Worm (Caenorhabditis elegans) whole organism, L3 larva: Measurements from ENCODE around the gene cyp-25A4.

Experiments
- R02D3.7 ChIP-seq: fragments of 150-350 bp; optimal IDR thresholded peaks from 2 replicates; lab custom pipeline; 2014; ENCODE audit warnings: missing biosample characterization, missing genetic modification characterization
- ZK546.5 ChIP-seq: sonication (generic microtip); optimal IDR thresholded peaks from 2 replicates; lab custom pipeline; 2017; ENCODE audit warnings: missing biosample characterization, missing genetic modification characterization
- aly-2 ChIP-seq: fragments of 150-350 bp; optimal IDR thresholded peaks from 2 replicates; lab custom pipeline; 2014; ENCODE audit warnings: missing biosample characterization, missing genetic modification characterization
- ama-1 ChIP-seq: fragments of 150-350 bp; optimal IDR thresholded peaks from 2 replicates; lab custom pipeline; 2018
- ceh-16 ChIP-seq: sonication (generic microtip); optimal IDR thresholded peaks from 2 replicates; lab custom pipeline; 2017; ENCODE audit warnings: missing biosample characterization, missing genetic modification characterization
- ceh-28 ChIP-seq: fragments of 150-350 bp; optimal IDR thresholded peaks from 2 replicates; lab custom pipeline; 2014; ENCODE audit warnings: missing biosample characterization, missing genetic modification reagents, missing genetic modification characterization
- ceh-82 ChIP-seq: fragments of 150-350 bp; optimal IDR thresholded peaks from 2 replicates; lab custom pipeline; 2014; ENCODE audit warnings: missing biosample characterization, missing genetic modification characterization
- ceh-9 ChIP-seq: sonication (generic microtip); optimal IDR thresholded peaks from 2 replicates; lab custom pipeline; 2018; ENCODE audit warnings: missing biosample characterization, missing genetic modification characterization
- daf-12 ChIP-seq: fragments of 150-350 bp; optimal IDR thresholded peaks from 2 replicates; lab custom pipeline; 2014; ENCODE audit warnings: missing biosample characterization, missing genetic modification reagents, missing genetic modification characterization
- egl-27 ChIP-seq: sonication (generic microtip); optimal IDR thresholded peaks from 4 replicates; lab custom pipeline; 2017; ENCODE audit warnings: missing biosample characterization, missing genetic modification reagents, missing genetic modification characterization
- egl-5 ChIP-seq: fragments of 150-350 bp; optimal IDR thresholded peaks from 2 replicates; lab custom pipeline; 2017; ENCODE audit warnings: missing biosample characterization, missing genetic modification reagents, missing genetic modification characterization, inconsistent platforms
- elt-1 ChIP-seq: fragments of 150-350 bp; optimal IDR thresholded peaks from 2 replicates; lab custom pipeline; 2014; ENCODE audit warnings: missing biosample characterization, missing genetic modification characterization
- elt-2 ChIP-seq: sonication (generic microtip); optimal IDR thresholded peaks from 2 replicates; lab custom pipeline; 2016; ENCODE audit warnings: missing genetic modification reagents, mild to moderate bottlenecking, missing genetic modification characterization, missing compliant biosample characterization
- elt-3 ChIP-seq, 3 experiments: fragments of 150-350 bp in 1 of 3; sonication (generic microtip) in 2 of 3; optimal IDR thresholded peaks; 2 replicates in 2 of 3; 4 replicates in 1 of 3; lab custom pipeline; 2014 to 2017; ENCODE audit warnings: missing biosample characterization in 3 of 3, missing genetic modification characterization in 3 of 3
- eor-1 ChIP-seq, 2 experiments: fragments of 150-350 bp; optimal IDR thresholded peaks; 2 replicates each; lab custom pipeline; 2014 to 2018; ENCODE audit warnings: missing biosample characterization in 2 of 2, missing genetic modification characterization in 2 of 2
- fkh-10 ChIP-seq: sonication (generic microtip); optimal IDR thresholded peaks from 2 replicates; lab custom pipeline; 2017; ENCODE audit warnings: missing biosample characterization, missing genetic modification reagents, missing genetic modification characterization
- fkh-2 ChIP-seq: fragments of 150-350 bp; optimal IDR thresholded peaks from 2 replicates; lab custom pipeline; 2014; ENCODE audit warnings: missing biosample characterization, missing genetic modification reagents, missing genetic modification characterization
- fos-1 ChIP-seq: fragments of 150-350 bp; optimal IDR thresholded peaks from 2 replicates; lab custom pipeline; 2014; ENCODE audit warnings: missing biosample characterization, missing genetic modification characterization
- hmg-11 ChIP-seq: sonication (generic microtip); optimal IDR thresholded peaks from 2 replicates; lab custom pipeline; 2016; ENCODE audit warnings: missing genetic modification characterization, missing compliant biosample characterization
- jun-1 ChIP-seq: fragments of 150-350 bp; optimal IDR thresholded peaks from 2 replicates; lab custom pipeline; 2014; ENCODE audit warnings: missing biosample characterization, missing genetic modification reagents, missing genetic modification characterization
- lin-15B ChIP-seq: fragments of 150-350 bp; optimal IDR thresholded peaks from 2 replicates; lab custom pipeline; 2014; ENCODE audit warnings: missing biosample characterization, missing genetic modification characterization
- lin-39 ChIP-seq: fragments of 150-350 bp; optimal IDR thresholded peaks from 2 replicates; lab custom pipeline; 2018; ENCODE audit warnings: missing biosample characterization, missing genetic modification reagents, missing genetic modification characterization
- lsy-12 ChIP-seq: sonication (generic microtip); optimal IDR thresholded peaks from 2 replicates; lab custom pipeline; 2016; ENCODE audit warnings: mild to moderate bottlenecking, missing genetic modification characterization, missing compliant biosample characterization
- mdl-1 ChIP-seq: fragments of 150-350 bp; optimal IDR thresholded peaks from 2 replicates; lab custom pipeline; 2014; ENCODE audit warnings: missing biosample characterization, missing genetic modification characterization
- mml-1 ChIP-seq: fragments of 150-350 bp; sonication (generic microtip); optimal IDR thresholded peaks from 3 replicates; lab custom pipeline; 2014; ENCODE audit warnings: missing biosample characterization, missing genetic modification characterization
- nfya-1 ChIP-seq: sonication (generic microtip); optimal IDR thresholded peaks from 2 replicates; lab custom pipeline; 2017; ENCODE audit warnings: missing genetic modification characterization, mild to moderate bottlenecking, missing compliant biosample characterization, antibody characterized with exemption, moderate library complexity; ENCODE audit not compliant: insufficient read depth
- nhr-11 ChIP-seq: fragments of 150-350 bp; optimal IDR thresholded peaks from 2 replicates; lab custom pipeline; 2014; ENCODE audit warnings: missing biosample characterization, missing genetic modification characterization
- nhr-12 ChIP-seq: fragments of 150-350 bp; optimal IDR thresholded peaks from 2 replicates; lab custom pipeline; 2014; ENCODE audit warnings: missing biosample characterization, missing genetic modification characterization
- nhr-23 ChIP-seq: fragments of 150-350 bp; optimal IDR thresholded peaks from 2 replicates; lab custom pipeline; 2014; ENCODE audit warnings: missing biosample characterization, missing genetic modification reagents, missing genetic modification characterization
- nhr-237 ChIP-seq: fragments of 150-350 bp; optimal IDR thresholded peaks from 2 replicates; lab custom pipeline; 2014; ENCODE audit warnings: missing biosample characterization, missing genetic modification characterization
- nhr-25 ChIP-seq: sonication (generic microtip); optimal IDR thresholded peaks from 2 replicates; lab custom pipeline; 2017; ENCODE audit warnings: missing biosample characterization, missing genetic modification characterization
- nhr-28 ChIP-seq: fragments of 150-350 bp; optimal IDR thresholded peaks from 2 replicates; lab custom pipeline; 2014; ENCODE audit warnings: missing biosample characterization, missing genetic modification characterization
- nhr-43 ChIP-seq: sonication (generic microtip); optimal IDR thresholded peaks from 2 replicates; lab custom pipeline; 2016; ENCODE audit warnings: mild to moderate bottlenecking, missing genetic modification characterization, missing compliant biosample characterization; ENCODE audit not compliant: poor library complexity, severe bottlenecking
- nhr-67 ChIP-seq: fragments of 150-350 bp; optimal IDR thresholded peaks from 2 replicates; lab custom pipeline; 2014; ENCODE audit warnings: missing biosample characterization, missing genetic modification characterization
- nhr-76 ChIP-seq: fragments of 150-350 bp; sonication (generic microtip); optimal IDR thresholded peaks from 5 replicates; lab custom pipeline; 2014; ENCODE audit warnings: missing biosample characterization, missing genetic modification characterization
- nhr-77 ChIP-seq: fragments of 150-350 bp; optimal IDR thresholded peaks from 2 replicates; lab custom pipeline; 2014; ENCODE audit warnings: missing biosample characterization, missing genetic modification characterization
- pha-4 ChIP-seq: fragments of 150-350 bp; optimal IDR thresholded peaks from 2 replicates; lab custom pipeline; 2014; ENCODE audit warnings: missing biosample characterization, missing genetic modification reagents, missing genetic modification characterization
- pqm-1 ChIP-seq: fragments of 150-350 bp; optimal IDR thresholded peaks from 2 replicates; lab custom pipeline; 2017; ENCODE audit warnings: missing biosample characterization, missing genetic modification characterization, inconsistent platforms
- sea-2 ChIP-seq: fragments of 150-350 bp; sonication (generic microtip); optimal IDR thresholded peaks from 4 replicates; lab custom pipeline; 2014; ENCODE audit warnings: missing biosample characterization, missing genetic modification reagents, missing genetic modification characterization
- skn-1 ChIP-seq: fragments of 150-350 bp; optimal IDR thresholded peaks from 2 replicates; lab custom pipeline; 2014; ENCODE audit warnings: missing biosample characterization, missing genetic modification characterization
- snpc-4 ChIP-seq: fragments of 150-350 bp; optimal IDR thresholded peaks from 2 replicates; lab custom pipeline; 2014; ENCODE audit warnings: missing biosample characterization, missing genetic modification characterization
- tbx-2 ChIP-seq: sonication (generic microtip); optimal IDR thresholded peaks from 2 replicates; lab custom pipeline; 2016; ENCODE audit warnings: mild to moderate bottlenecking, missing genetic modification characterization, missing compliant biosample characterization
- unc-39 ChIP-seq: sonication (generic microtip); optimal IDR thresholded peaks from 4 replicates; lab custom pipeline; 2017; ENCODE audit warnings: missing biosample characterization, missing genetic modification characterization
- unc-62 ChIP-seq: fragments of 150-350 bp; sonication (generic microtip); optimal IDR thresholded peaks from 4 replicates; lab custom pipeline; 2014; ENCODE audit warnings: missing biosample characterization, missing genetic modification reagents, missing genetic modification characterization
- zag-1 ChIP-seq: fragments of 150-350 bp; optimal IDR thresholded peaks from 2 replicates; lab custom pipeline; 2014; ENCODE audit warnings: missing biosample characterization, missing genetic modification characterization
- ztf-11 ChIP-seq: fragments of 150-350 bp; optimal IDR thresholded peaks from 2 replicates; lab custom pipeline; 2014; ENCODE audit warnings: missing biosample characterization, missing genetic modification characterization
- ztf-4 ChIP-seq: fragments of 150-350 bp; optimal IDR thresholded peaks from 2 replicates; lab custom pipeline; 2014; ENCODE audit warnings: missing biosample characterization, missing genetic modification characterization

Gene cyp-25A4

ce11 chrIII:3820134-3820533, 31.7 kb downstream of the cyp-25A4 start:
- TF ChIP-seq eor-1 (tag; optimal IDR thresholded peaks at IDR 0.05; lab: Kevin White, UChicago), result no peak
- TF ChIP-seq nhr-77 (tag; lab: Kevin White, UChicago), result no peak
- no peak for TF ChIP-seq ceh-28
- no peak for TF ChIP-seq daf-12 (tag; lab: Kevin White, UChicago)
- no peak for TF ChIP-seq mml-1
- TF ChIP-seq elt-1 (tag; lab: Kevin White, UChicago), result no peak
- no peak for TF ChIP-seq zag-1 (tag; lab: Kevin White, UChicago)
- TF ChIP-seq jun-1, result no peak
- peak; percentile 77 for TF ChIP-seq pha-4
- TF ChIP-seq unc-62 (GFP tag; lab: Kevin White, UChicago), result no peak
- TF ChIP-seq snpc-4 (tag; lab: Kevin White, UChicago), result peak; percentile 56
- no peak for TF ChIP-seq egl-27 (tag; lab: Kevin White, UChicago)
- no peak for TF ChIP-seq tbx-2
- TF ChIP-seq hmg-11, result peak; percentile 80
- TF ChIP-seq mdl-1, result no peak
- peak; percentile 54 for TF ChIP-seq pqm-1 (tag; lab: Kevin White, UChicago)
- TF ChIP-seq nhr-11, result no peak
- TF ChIP-seq ceh-16 (tag; lab: Kevin White, UChicago), result no peak
- TF ChIP-seq ztf-11 (tag; lab: Kevin White, UChicago), result no peak
- no peak for TF ChIP-seq egl-5
- no peak for TF ChIP-seq ztf-4
- no peak for TF ChIP-seq aly-2 (tag; lab: Kevin White, UChicago)
- no peak for TF ChIP-seq ZK546.5 (tag; lab: Kevin White, UChicago)
- peak; percentile 44 for TF ChIP-seq elt-2 (tag; lab: Kevin White, UChicago)
- TF ChIP-seq ceh-9 (tag; lab: Kevin White, UChicago), result no peak
- TF ChIP-seq fkh-10 (GFP tag; lab: Kevin White, UChicago), result no peak
- TF ChIP-seq elt-3 (tag; optimal IDR thresholded peaks at IDR 0.05; lab: Kevin White, UChicago), result no peak
- TF ChIP-seq nhr-23, result peak; percentile 78
- TF ChIP-seq ama-1 (lab: Kevin White, UChicago), result no peak
- peak; percentile 57 for TF ChIP-seq lin-15B
- no peak for TF ChIP-seq fkh-2
- TF ChIP-seq nhr-43 (tag; lab: Kevin White, UChicago), result no peak
- TF ChIP-seq lsy-12, result no peak
- TF ChIP-seq nhr-76 (tag; lab: Kevin White, UChicago), result no peak
- peak; percentile 64 for TF ChIP-seq nhr-25 (tag; lab: Kevin White, UChicago)
- no peak for TF ChIP-seq unc-39 (tag; lab: Kevin White, UChicago)
- TF ChIP-seq lin-39 (tag; lab: Kevin White, UChicago), result peak; percentile 19
- peak; percentile 22 for TF ChIP-seq R02D3.7 (tag; lab: Kevin White, UChicago)
- no peak for TF ChIP-seq nhr-28 (tag; lab: Kevin White, UChicago)
- no peak for TF ChIP-seq fos-1 (tag; lab: Kevin White, UChicago)
- TF ChIP-seq nhr-67, result no peak
- no peak for TF ChIP-seq sea-2
- peak; percentile 27 for TF ChIP-seq skn-1
- TF ChIP-seq nhr-12, result no peak
- peak; percentile 81 for TF ChIP-seq nfya-1 (tag; lab: Kevin White, UChicago)
- no peak for TF ChIP-seq ceh-82 (tag; lab: Kevin White, UChicago)
- TF ChIP-seq nhr-237, result no peak

ce11 chrIII:3819579-3819978, 32.3 kb downstream of the cyp-25A4 start, which contains the start of gene dpy-27:
dpy-27 (minus strand) TSS chrIII:3819679.
- TF ChIP-seq ZK546.5 (tag; lab: Kevin White, UChicago) (no peak), fkh-10 (GFP tag; lab: Kevin White, UChicago) (no peak), nhr-67 (no peak), nfya-1 (tag; lab: Kevin White, UChicago) (no peak), mdl-1 (no peak), jun-1 (no peak), nhr-77 (tag; lab: Kevin White, UChicago) (no peak), zag-1 (tag; lab: Kevin White, UChicago) (no peak), egl-27 (tag; lab: Kevin White, UChicago) (no peak), aly-2 (tag; lab: Kevin White, UChicago) (no peak), unc-39 (tag; lab: Kevin White, UChicago) (no peak), fkh-2 (no peak), pqm-1 (tag; lab: Kevin White, UChicago) (no peak), eor-1 (tag; optimal IDR thresholded peaks at IDR 0.05; lab: Kevin White, UChicago) (no peak), skn-1 (no peak), snpc-4 (tag; lab: Kevin White, UChicago) (no peak), elt-3 (tag; optimal IDR thresholded peaks at IDR 0.05; lab: Kevin White, UChicago) (no peak), nhr-11 (no peak), unc-62 (GFP tag; lab: Kevin White, UChicago) (no peak)
